Worm (Caenorhabditis elegans) whole organism, L3 larva: ENCODE results near the gene faah-4.

Experiments
- R02D3.7 ChIP-seq: fragments of 150-350 bp; optimal IDR thresholded peaks from 2 replicates; lab custom pipeline; 2014; ENCODE audit warnings: missing biosample characterization, missing genetic modification characterization
- ZK546.5 ChIP-seq: sonication (generic microtip); optimal IDR thresholded peaks from 2 replicates; lab custom pipeline; 2017; ENCODE audit warnings: missing biosample characterization, missing genetic modification characterization
- aly-2 ChIP-seq: fragments of 150-350 bp; optimal IDR thresholded peaks from 2 replicates; lab custom pipeline; 2014; ENCODE audit warnings: missing biosample characterization, missing genetic modification characterization
- ama-1 ChIP-seq: fragments of 150-350 bp; optimal IDR thresholded peaks from 2 replicates; lab custom pipeline; 2018
- ceh-9 ChIP-seq: sonication (generic microtip); optimal IDR thresholded peaks from 2 replicates; lab custom pipeline; 2018; ENCODE audit warnings: missing biosample characterization, missing genetic modification characterization
- egl-5 ChIP-seq: fragments of 150-350 bp; optimal IDR thresholded peaks from 2 replicates; lab custom pipeline; 2017; ENCODE audit warnings: missing biosample characterization, missing genetic modification reagents, missing genetic modification characterization, inconsistent platforms
- elt-1 ChIP-seq: fragments of 150-350 bp; optimal IDR thresholded peaks from 2 replicates; lab custom pipeline; 2014; ENCODE audit warnings: missing biosample characterization, missing genetic modification characterization
- eor-1 ChIP-seq, 2 experiments: fragments of 150-350 bp; optimal IDR thresholded peaks; 2 replicates each; lab custom pipeline; 2014 to 2018; ENCODE audit warnings: missing biosample characterization in 2 of 2, missing genetic modification characterization in 2 of 2
- fkh-10 ChIP-seq: sonication (generic microtip); optimal IDR thresholded peaks from 2 replicates; lab custom pipeline; 2017; ENCODE audit warnings: missing biosample characterization, missing genetic modification reagents, missing genetic modification characterization
- fkh-2 ChIP-seq: fragments of 150-350 bp; optimal IDR thresholded peaks from 2 replicates; lab custom pipeline; 2014; ENCODE audit warnings: missing biosample characterization, missing genetic modification reagents, missing genetic modification characterization
- hmg-11 ChIP-seq: sonication (generic microtip); optimal IDR thresholded peaks from 2 replicates; lab custom pipeline; 2016; ENCODE audit warnings: missing genetic modification characterization, missing compliant biosample characterization
- jun-1 ChIP-seq: fragments of 150-350 bp; optimal IDR thresholded peaks from 2 replicates; lab custom pipeline; 2014; ENCODE audit warnings: missing biosample characterization, missing genetic modification reagents, missing genetic modification characterization
- lin-15B ChIP-seq: fragments of 150-350 bp; optimal IDR thresholded peaks from 2 replicates; lab custom pipeline; 2014; ENCODE audit warnings: missing biosample characterization, missing genetic modification characterization
- lin-39 ChIP-seq: fragments of 150-350 bp; optimal IDR thresholded peaks from 2 replicates; lab custom pipeline; 2018; ENCODE audit warnings: missing biosample characterization, missing genetic modification reagents, missing genetic modification characterization
- nfya-1 ChIP-seq: sonication (generic microtip); optimal IDR thresholded peaks from 2 replicates; lab custom pipeline; 2017; ENCODE audit warnings: missing genetic modification characterization, mild to moderate bottlenecking, missing compliant biosample characterization, antibody characterized with exemption, moderate library complexity; ENCODE audit not compliant: insufficient read depth
- nhr-11 ChIP-seq: fragments of 150-350 bp; optimal IDR thresholded peaks from 2 replicates; lab custom pipeline; 2014; ENCODE audit warnings: missing biosample characterization, missing genetic modification characterization
- nhr-23 ChIP-seq: fragments of 150-350 bp; optimal IDR thresholded peaks from 2 replicates; lab custom pipeline; 2014; ENCODE audit warnings: missing biosample characterization, missing genetic modification reagents, missing genetic modification characterization
- nhr-237 ChIP-seq: fragments of 150-350 bp; optimal IDR thresholded peaks from 2 replicates; lab custom pipeline; 2014; ENCODE audit warnings: missing biosample characterization, missing genetic modification characterization
- nhr-25 ChIP-seq: sonication (generic microtip); optimal IDR thresholded peaks from 2 replicates; lab custom pipeline; 2017; ENCODE audit warnings: missing biosample characterization, missing genetic modification characterization
- nhr-67 ChIP-seq: fragments of 150-350 bp; optimal IDR thresholded peaks from 2 replicates; lab custom pipeline; 2014; ENCODE audit warnings: missing biosample characterization, missing genetic modification characterization
- nhr-76 ChIP-seq: fragments of 150-350 bp; sonication (generic microtip); optimal IDR thresholded peaks from 5 replicates; lab custom pipeline; 2014; ENCODE audit warnings: missing biosample characterization, missing genetic modification characterization
- pha-4 ChIP-seq: fragments of 150-350 bp; optimal IDR thresholded peaks from 2 replicates; lab custom pipeline; 2014; ENCODE audit warnings: missing biosample characterization, missing genetic modification reagents, missing genetic modification characterization
- pqm-1 ChIP-seq: fragments of 150-350 bp; optimal IDR thresholded peaks from 2 replicates; lab custom pipeline; 2017; ENCODE audit warnings: missing biosample characterization, missing genetic modification characterization, inconsistent platforms
- sea-2 ChIP-seq: fragments of 150-350 bp; sonication (generic microtip); optimal IDR thresholded peaks from 4 replicates; lab custom pipeline; 2014; ENCODE audit warnings: missing biosample characterization, missing genetic modification reagents, missing genetic modification characterization
- skn-1 ChIP-seq: fragments of 150-350 bp; optimal IDR thresholded peaks from 2 replicates; lab custom pipeline; 2014; ENCODE audit warnings: missing biosample characterization, missing genetic modification characterization
- snpc-4 ChIP-seq: fragments of 150-350 bp; optimal IDR thresholded peaks from 2 replicates; lab custom pipeline; 2014; ENCODE audit warnings: missing biosample characterization, missing genetic modification characterization
- tbx-2 ChIP-seq: sonication (generic microtip); optimal IDR thresholded peaks from 2 replicates; lab custom pipeline; 2016; ENCODE audit warnings: mild to moderate bottlenecking, missing genetic modification characterization, missing compliant biosample characterization

faah-4 gene

DNA sequence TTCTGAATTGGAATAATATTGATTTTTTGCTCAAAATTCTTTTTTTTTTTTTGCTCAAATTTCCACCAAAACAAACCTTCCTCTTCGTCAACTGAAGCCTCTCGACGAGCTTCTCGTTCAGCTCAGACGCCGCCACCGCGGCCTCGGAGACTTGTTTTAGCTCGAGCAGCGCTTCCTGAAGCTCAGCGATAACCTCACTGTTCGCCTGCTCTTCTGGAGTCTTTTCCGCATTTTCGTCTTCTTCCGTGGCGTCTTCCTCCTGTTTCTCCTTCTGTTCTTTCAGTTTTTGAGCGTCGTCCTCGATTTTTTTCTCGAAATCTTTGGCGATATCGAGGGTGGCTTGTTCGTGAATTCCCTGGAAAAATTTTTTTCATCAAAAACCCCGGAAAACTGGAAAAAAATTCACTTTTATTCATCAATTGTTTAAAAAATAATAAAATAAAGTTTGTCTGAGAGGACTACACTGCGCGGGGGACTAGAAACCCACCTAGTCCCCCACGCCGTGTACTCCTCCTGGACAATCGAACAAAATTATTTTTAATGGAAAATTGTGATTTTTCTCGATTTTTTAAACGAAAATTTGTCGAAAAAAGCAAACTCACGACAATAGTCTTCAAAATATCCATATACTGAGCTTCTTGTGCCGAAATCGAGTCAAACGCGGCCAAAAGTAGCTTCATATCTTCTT, 36.5 kb upstream of the faah-4 start (continued):
- TF ChIP-seq fkh-2 (tag; lab: Kevin White, UChicago) (no peak), nhr-23 (tag; lab: Kevin White, UChicago) (peak; percentile 86), pha-4 (tag; lab: Kevin White, UChicago) (peak; percentile 72), nhr-25 (tag; lab: Kevin White, UChicago) (peak; percentile 46), tbx-2 (tag; lab: Kevin White, UChicago) (peak; percentile 63)

DNA sequence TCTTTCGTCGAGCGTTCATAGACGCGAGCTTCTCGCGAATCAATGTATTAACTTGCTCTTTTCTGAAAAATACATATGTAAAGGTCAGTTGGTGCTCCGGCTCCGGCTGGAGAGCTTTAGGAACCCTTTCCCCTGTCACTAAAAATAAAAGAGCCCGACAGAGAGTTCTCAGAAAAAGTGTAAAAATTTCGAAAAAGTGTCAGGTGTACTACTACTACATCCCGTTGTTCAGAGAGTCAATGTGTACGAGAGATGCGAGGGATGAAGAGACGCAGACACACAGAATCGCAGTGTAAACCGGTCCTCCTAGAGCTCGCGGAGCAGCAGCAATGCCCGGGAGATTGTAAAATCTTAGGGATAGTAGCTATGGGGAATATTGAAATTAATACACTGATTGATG, 33.0 kb upstream of the faah-4 start:
- TF ChIP-seq lin-15B: peak; percentile 10
- TF ChIP-seq jun-1 (tag; lab: Kevin White, UChicago): no peak
- no peak for TF ChIP-seq nhr-23 (tag; lab: Kevin White, UChicago)
- peak; percentile 56 for TF ChIP-seq nfya-1 (tag; lab: Kevin White, UChicago)

DNA sequence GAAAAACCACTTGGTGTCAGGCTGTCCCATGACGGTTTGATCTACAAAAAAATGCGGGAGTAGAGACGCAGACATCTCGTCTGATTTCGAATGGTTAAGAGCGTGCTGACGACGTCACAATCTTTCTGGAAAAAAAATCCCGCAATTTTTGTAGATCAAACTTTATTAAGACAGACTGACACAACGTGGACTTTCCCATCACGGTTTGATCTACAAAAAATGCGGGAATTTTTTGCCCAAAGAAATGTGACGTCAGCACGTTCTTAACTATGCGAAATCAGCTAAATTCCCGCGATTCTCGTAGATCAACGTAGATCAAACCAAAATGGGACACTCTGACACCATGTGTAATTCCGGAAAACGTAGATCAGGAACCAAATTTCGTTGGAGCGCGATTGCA, 28.8 kb upstream of the faah-4 start:
- TF ChIP-seq elt-1 (tag; lab: Kevin White, UChicago): no peak
- TF ChIP-seq nhr-237: no peak
- no peak for TF ChIP-seq skn-1 (tag; lab: Kevin White, UChicago)
- TF ChIP-seq nhr-67 (tag; lab: Kevin White, UChicago): no peak
- no peak for TF ChIP-seq nhr-76 (tag; lab: Kevin White, UChicago)
- TF ChIP-seq pqm-1 (tag; lab: Kevin White, UChicago): no peak
- no peak for TF ChIP-seq R02D3.7
- TF ChIP-seq ceh-9: no peak
- TF ChIP-seq aly-2 (tag; lab: Kevin White, UChicago): no peak
- TF ChIP-seq nhr-23 (tag; lab: Kevin White, UChicago): no peak
- TF ChIP-seq ZK546.5 (tag; lab: Kevin White, UChicago): no peak
- no peak for TF ChIP-seq lin-39 (tag; lab: Kevin White, UChicago)
- TF ChIP-seq eor-1 (tag; optimal IDR thresholded peaks at IDR 0.05; lab: Kevin White, UChicago): no peak

DNA sequence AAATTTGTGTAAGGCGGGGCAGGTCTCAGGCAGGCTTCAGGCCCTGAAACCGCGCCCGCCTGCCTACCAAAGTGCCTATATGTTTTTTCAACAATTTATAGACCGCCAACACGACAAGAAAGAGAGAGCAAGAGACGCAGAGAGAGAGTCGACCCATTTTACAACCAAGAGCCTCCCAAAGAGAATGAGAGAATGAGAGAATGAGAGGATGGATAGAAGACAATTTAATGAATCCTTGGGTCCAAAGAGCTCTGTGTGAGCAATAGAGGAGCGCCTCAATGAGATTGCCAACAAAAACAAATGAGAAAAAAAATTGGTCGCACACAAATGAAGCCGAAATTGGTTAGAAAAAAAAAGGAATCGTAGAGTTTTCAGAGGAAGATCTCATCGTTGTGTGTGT, 28.2 kb upstream of the faah-4 start:
- TF ChIP-seq aly-2 (tag; lab: Kevin White, UChicago): no peak
- peak; percentile 28 for TF ChIP-seq egl-5 (tag; lab: Kevin White, UChicago)
- peak; percentile 46 for TF ChIP-seq nfya-1 (tag; lab: Kevin White, UChicago)

DNA sequence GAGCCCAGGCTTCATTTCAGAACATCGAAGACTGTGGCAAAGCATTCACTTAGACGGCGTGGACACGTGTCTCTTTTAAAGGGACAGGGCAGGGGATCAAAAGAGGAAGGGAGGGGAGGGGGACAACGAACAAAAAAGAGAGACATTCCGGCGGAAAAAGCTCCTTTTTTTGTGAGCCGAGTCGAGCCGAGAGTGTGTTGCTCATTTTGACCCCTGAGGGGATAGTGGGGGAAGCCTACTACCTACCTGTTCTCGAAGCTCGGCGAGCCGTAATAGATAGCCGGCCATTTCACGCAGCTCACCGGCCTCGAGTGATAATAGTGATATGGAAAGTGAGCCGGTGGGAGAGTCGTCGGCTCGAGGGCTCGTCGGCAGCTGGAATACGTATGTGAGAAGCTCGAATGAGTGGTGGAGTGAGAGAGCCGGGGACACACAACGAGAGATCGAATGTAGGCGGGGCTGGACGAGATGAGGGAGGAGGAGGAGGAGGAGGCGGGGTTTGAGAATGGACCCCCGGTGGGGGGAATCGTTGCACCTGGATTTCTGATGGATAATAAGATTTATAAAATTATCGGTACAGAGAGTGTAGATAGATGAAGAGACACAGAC, 27.1 kb upstream of the faah-4 start:
- TF ChIP-seq ama-1 (lab: Kevin White, UChicago) (peak; percentile 75), sea-2 (GFP tag; lab: Kevin White, UChicago) (no peak), nfya-1 (tag; lab: Kevin White, UChicago) (peak; percentile 38)
- TF ChIP-seq, all 47 proteins: peak for 2

DNA sequence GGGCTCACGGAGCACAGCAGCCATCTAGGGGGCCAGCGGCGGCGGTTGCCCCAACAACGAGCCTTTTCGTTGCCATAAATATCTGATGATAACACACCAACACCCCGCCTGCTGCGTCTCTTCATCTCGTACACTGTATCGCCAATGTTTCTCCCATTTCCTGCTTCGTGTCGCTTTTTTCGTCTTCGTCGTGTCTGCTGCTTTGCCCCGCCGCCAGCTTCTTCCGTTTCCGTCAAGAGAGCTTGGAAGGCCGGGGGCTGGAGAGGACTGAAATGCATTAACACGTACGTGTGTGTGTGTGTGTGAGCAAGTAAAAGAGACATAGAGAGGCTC, 26.2 kb upstream of the faah-4 start:
- peak; percentile 34 for TF ChIP-seq lin-39 (tag; lab: Kevin White, UChicago)
- TF ChIP-seq nhr-11 (tag; lab: Kevin White, UChicago): no peak
- TF ChIP-seq nfya-1 (tag; lab: Kevin White, UChicago): peak; percentile 64
- peak; percentile 37 for TF ChIP-seq hmg-11 (tag; lab: Kevin White, UChicago)
- TF ChIP-seq nhr-25 (tag; lab: Kevin White, UChicago): no peak
- peak; percentile 57 for TF ChIP-seq snpc-4 (tag; lab: Kevin White, UChicago)
- TF ChIP-seq egl-5 (tag; lab: Kevin White, UChicago): no peak
- no peak for TF ChIP-seq fkh-10
- TF ChIP-seq lin-15B: peak; percentile 34
- no peak for TF ChIP-seq nhr-67 (tag; lab: Kevin White, UChicago)
- TF ChIP-seq, all 47 proteins: peak for 5
